Fruit fly (Drosophila melanogaster): ENCODE results near the gene upd3.
A peak's percentile ranks its signal among the peaks of the same experiment; 100 is the strongest.

Gene upd3

dm6 chrX:18276485-18277321 is at the start of gene upd3:
upd3 (plus strand) TSS chrX:18277233.
- no peak for TF ChIP-seq CG17801 (GFP tag; optimal IDR thresholded peaks at IDR 0.05; ENCODE audit: partially characterized antibody)

DNA sequence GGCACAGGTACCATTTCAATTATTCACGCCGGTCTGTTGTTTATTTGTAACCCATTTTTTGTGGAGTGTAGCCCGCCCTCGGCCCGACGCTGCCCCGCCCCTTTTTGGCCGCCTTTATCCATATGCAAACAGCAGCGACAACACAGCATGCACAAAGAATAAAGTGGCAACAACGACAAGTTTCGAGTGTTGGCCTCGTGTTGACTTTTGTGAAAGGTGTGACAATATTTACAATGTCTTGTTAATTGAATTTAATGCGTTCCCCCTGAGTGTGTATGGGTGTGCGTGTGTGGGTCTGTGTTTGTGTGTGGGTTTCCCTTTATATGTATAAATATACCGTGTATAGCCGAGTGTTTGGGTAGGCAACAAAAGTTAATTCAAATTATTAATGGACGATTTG is 39.1 kb upstream of the upd3 start:
- no peak for TF ChIP-seq CG17801 (GFP tag; optimal IDR thresholded peaks at IDR 0.05; ENCODE audit: partially characterized antibody)

- TF ChIP-seq CG17801 (GFP tag; optimal IDR thresholded peaks at IDR 0.05; ENCODE audit: partially characterized antibody), result no peak
Observed at dm6 chrX:18238449-18238848, 38.6 kb upstream of the upd3 start.

DNA sequence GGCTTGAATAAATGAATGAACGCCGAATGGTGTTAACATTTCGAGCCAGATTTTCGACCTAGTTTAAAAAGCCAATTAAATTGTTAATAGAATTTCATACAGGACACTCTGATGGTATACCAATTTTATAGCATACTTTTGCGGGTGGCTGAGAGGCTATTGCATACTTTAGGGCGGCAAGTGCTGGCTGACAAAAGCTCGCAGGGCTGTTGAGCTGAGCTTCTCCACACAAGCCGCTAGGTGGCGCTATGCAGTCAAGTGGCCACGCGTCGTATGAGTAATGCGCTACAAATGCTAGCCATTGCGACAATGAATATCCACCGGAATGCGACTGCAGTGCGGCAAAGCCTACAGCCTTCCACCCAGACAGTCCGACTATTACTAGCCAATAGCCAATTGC is 37.7 kb upstream of the upd3 start:
- TF ChIP-seq CG17801 (GFP tag; optimal IDR thresholded peaks at IDR 0.05; ENCODE audit: partially characterized antibody), result peak; percentile 34

DNA sequence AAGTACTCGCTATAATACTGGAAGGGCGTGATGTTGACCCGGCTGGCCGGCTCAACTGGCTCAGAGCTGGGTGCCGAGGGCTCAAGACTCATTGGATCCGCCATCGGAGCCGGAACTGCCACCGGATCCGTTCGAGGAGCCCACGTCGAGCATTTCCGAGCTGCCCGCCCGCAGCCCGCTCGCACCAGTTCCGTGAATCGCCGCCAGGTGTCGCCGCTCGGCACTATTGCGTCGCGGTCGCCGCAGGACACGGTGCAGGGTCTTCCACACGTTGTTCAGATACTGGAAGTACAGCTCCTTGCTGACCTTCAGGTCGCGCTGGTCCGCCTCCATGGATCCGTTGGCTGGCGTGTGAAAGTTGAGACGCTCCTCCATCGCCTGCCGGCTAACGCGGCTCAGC is 35.8 kb upstream of the upd3 start:
- no peak for TF ChIP-seq CG17801 (GFP tag; optimal IDR thresholded peaks at IDR 0.05; ENCODE audit: partially characterized antibody)

dm6 chrX:18243184-18243375 is 34.0 kb upstream of the upd3 start, which contains the start of gene upd2:
upd2 (minus strand) TSS chrX:18243284.
- no peak for TF ChIP-seq CG17801 (GFP tag; optimal IDR thresholded peaks at IDR 0.05; ENCODE audit: partially characterized antibody)

- TF ChIP-seq CG17801 (GFP tag; optimal IDR thresholded peaks at IDR 0.05; ENCODE audit: partially characterized antibody), result no peak
Observed at dm6 chrX:18243376-18244272, 33.4 kb upstream of the upd3 start.

DNA sequence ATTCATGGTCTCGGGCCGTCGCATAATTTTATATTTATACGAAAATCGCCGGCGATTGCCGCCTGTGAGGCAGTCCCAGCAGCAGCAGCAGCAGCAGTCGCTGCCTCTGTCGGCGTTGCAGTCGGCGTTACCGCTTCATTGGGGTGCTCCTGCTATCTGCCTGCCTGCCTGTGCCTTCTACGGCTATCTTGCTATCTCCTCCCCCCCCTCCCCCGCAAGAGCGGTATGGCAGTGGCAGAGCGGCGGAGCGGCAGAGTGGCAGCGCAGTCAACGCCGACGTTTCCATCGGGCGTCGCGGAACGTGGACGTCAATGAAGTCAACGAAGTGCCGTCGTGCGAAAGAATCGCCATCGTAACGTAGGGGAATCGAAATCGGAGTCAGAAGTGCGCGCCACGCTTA is 31.9 kb upstream of the upd3 start:
- TF ChIP-seq CG17801 (GFP tag; optimal IDR thresholded peaks at IDR 0.05; ENCODE audit: partially characterized antibody), result no peak

DNA sequence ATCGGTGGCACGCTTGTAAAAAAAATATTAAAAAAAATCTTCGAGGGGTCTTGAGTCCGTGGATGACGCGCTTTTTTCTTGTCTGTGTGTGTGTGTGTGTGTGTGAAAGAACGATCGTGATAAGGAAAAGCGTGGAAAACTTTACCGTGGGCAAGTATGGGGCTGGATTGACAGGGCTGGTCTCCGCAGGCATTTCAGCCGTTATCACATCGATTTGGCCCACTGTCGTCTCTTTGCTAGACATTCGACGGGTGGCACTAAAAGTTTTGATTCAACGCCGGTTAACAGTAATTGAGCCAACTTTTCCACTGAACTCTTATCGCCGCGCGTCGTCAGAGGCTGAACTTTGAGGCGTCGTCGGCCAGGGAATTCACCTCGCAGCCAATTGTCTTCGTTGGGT is 30.2 kb upstream of the upd3 start:
- no peak for TF ChIP-seq CG17801 (GFP tag; optimal IDR thresholded peaks at IDR 0.05; ENCODE audit: partially characterized antibody)

DNA sequence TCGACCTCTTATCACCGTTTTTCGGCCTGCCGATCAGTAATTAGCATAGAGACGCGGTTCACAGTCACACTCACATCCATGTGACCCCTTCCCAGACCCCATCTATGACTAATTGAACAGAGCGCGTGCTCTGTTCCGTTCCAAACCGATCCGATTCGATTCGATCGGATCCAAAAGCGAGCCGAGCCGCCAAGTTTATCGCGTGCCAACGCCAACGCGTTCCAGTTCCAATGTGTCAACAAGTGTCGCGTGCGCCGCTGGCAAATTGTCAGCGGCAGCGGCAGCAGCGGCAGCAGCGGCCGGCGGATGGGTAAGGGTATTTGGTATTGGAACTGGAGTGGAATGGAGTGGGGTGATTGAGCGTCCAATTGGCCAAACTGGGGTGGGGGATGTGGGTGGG is 28.8 kb upstream of the upd3 start:
- TF ChIP-seq CG17801 (GFP tag; optimal IDR thresholded peaks at IDR 0.05; ENCODE audit: partially characterized antibody), result no peak

DNA sequence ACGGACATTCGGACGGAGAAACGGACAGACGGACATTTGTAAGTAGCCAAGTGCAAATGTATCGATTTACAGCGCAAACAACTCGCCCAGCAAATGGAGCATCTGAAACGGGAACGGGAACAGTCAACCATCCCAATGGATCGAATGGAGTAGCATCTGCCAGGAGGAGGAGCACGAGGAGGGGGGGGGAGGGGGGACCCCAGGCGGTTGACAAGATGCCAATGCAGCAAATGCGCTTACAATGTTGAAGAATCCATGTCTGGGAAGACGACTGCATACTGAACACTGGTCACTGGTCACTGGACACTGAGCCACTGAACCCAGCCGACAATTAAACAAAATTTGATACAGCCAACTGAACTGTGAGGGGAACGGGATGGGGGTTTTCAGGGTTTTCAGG is 25.1 kb upstream of the upd3 start:
- TF ChIP-seq CG17801 (GFP tag; optimal IDR thresholded peaks at IDR 0.05; ENCODE audit: partially characterized antibody), result no peak

dm6 chrX:18253773-18254172 is 23.3 kb upstream of the upd3 start:
- no peak for TF ChIP-seq CG17801 (GFP tag; optimal IDR thresholded peaks at IDR 0.05; ENCODE audit: partially characterized antibody)

DNA sequence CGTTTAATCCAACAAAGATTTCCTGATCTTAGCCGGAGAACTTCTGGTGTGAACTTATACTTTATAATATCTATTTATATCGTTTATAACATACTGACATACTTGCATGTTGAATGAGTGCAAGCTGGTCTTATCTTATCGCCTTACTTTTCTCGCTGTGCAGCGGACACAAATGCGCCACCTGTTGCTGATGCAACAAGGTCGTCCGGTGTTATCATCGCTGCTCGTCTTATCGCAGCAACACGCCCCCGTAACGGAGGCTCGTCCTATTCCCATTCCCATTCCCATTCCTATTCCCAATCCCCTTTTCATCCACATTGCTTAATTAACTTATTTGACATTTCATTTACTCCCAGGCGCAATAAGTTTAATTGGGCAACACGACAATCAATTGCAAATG is 22.6 kb upstream of the upd3 start:
- TF ChIP-seq CG17801 (GFP tag; optimal IDR thresholded peaks at IDR 0.05; ENCODE audit: partially characterized antibody), result no peak

DNA sequence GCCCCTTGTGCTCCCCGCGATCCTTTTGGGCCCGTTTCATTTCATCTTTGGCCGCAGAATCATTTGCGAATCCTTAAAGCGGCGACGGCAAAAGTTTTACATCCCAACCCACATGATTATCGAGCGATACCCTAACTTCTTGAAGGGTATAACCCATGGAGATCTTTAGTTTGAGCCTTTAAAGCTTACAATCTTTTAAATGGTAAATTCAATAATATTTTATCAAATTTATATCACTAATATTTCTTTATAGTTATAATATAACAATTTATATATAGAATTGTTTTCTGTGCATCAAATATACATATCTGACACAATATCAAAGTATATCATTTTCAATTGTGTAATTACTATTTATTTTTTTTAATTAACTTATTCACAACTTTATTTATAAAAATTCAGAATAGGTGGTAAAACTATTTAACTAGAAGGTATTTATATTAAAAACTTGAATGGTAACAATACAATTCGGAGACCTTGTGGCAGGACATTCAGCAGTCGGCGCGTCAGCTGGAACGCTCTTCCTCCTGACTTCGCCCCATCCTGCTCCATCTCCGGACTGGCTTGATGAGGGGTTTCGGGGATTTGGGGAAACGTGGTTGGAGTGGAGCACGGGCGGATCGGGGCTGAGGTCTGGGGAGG is 20.7 kb upstream of the upd3 start:
- no peak for TF ChIP-seq CG17801 (GFP tag; optimal IDR thresholded peaks at IDR 0.05; ENCODE audit: partially characterized antibody)

DNA sequence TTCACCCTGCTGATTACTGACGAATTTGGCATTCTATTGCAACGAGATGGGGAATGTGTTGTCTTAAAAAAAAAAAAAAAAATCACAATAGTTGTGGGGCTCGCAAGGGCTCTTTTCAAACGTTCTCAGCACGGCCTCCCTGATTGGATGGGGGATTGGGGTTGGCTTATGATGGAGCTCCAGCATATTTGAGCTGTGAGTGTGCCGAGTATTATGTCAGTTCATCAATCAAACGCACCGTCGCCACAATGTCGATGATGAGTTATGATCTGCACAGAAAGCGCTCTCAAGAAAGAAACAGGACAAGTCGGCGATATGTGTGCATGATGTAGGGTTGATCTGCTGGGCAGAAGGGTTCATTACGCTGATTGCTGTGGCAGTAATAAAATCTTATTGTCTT is 17.6 kb upstream of the upd3 start, which contains the start of gene CG15059:
CG15059 (minus strand) TSS at position 101 of the 400 bp plus-strand sequence.
- no peak for TF ChIP-seq CG17801 (GFP tag; optimal IDR thresholded peaks at IDR 0.05; ENCODE audit: partially characterized antibody)

All from ovary, adult (tissue).